Worm (Caenorhabditis elegans) whole organism, L2 larva: ENCODE measurements around the gene C33H5.13.

Experiments
- C34F6.9 ChIP-seq: fragments of 150-350 bp; optimal IDR thresholded peaks from 2 replicates; lab custom pipeline; 2014; ENCODE audit warnings: missing biosample characterization, missing genetic modification characterization
- F13H6.1 ChIP-seq: sonication (generic microtip); optimal IDR thresholded peaks from 2 replicates; lab custom pipeline; 2016; ENCODE audit warnings: missing genetic modification characterization, missing compliant biosample characterization
- R02D3.7 ChIP-seq: fragments of 150-350 bp; optimal IDR thresholded peaks from 2 replicates; lab custom pipeline; 2014; ENCODE audit warnings: missing biosample characterization, missing genetic modification characterization
- Y55F3AM.14 ChIP-seq: fragments of 200-800 bp; sonication (Bioruptor generic); optimal IDR thresholded peaks from 2 replicates; lab custom pipeline; 2018; ENCODE audit warnings: mild to moderate bottlenecking, missing genetic modification characterization, missing compliant biosample characterization
- ZK546.5 ChIP-seq: sonication (generic microtip); optimal IDR thresholded peaks from 2 replicates; lab custom pipeline; 2017; ENCODE audit warnings: missing biosample characterization, missing genetic modification characterization
- alr-1 ChIP-seq: fragments of 150-350 bp; optimal IDR thresholded peaks from 2 replicates; lab custom pipeline; 2014; ENCODE audit warnings: missing biosample characterization, missing genetic modification characterization
- aly-2 ChIP-seq: fragments of 150-350 bp; optimal IDR thresholded peaks from 2 replicates; lab custom pipeline; 2014; ENCODE audit warnings: missing biosample characterization, missing genetic modification characterization
- ama-1 ChIP-seq: fragments of 150-350 bp; optimal IDR thresholded peaks from 2 replicates; lab custom pipeline; 2018; ENCODE audit warnings: inconsistent platforms
- blmp-1 ChIP-seq: sonication (generic microtip); optimal IDR thresholded peaks from 2 replicates; lab custom pipeline; 2017; ENCODE audit warnings: missing genetic modification characterization, mild to moderate bottlenecking, missing compliant biosample characterization, antibody characterized with exemption, moderate library complexity; ENCODE audit not compliant: insufficient read depth
- crh-2 ChIP-seq: sonication (generic microtip); optimal IDR thresholded peaks from 2 replicates; lab custom pipeline; 2017; ENCODE audit warnings: missing biosample characterization, missing genetic modification characterization
- dmd-4 ChIP-seq: sonication (generic microtip); optimal IDR thresholded peaks from 2 replicates; lab custom pipeline; 2017; ENCODE audit warnings: missing biosample characterization, missing genetic modification characterization
- egl-27 ChIP-seq: sonication (generic microtip); optimal IDR thresholded peaks from 3 replicates; lab custom pipeline; 2017; ENCODE audit warnings: missing biosample characterization, missing genetic modification reagents, missing genetic modification characterization
- elt-3 ChIP-seq: sonication (generic microtip); optimal IDR thresholded peaks from 2 replicates; lab custom pipeline; 2017; ENCODE audit warnings: missing biosample characterization, missing genetic modification characterization
- fos-1 ChIP-seq: fragments of 150-350 bp; optimal IDR thresholded peaks from 2 replicates; lab custom pipeline; 2014; ENCODE audit warnings: missing biosample characterization, missing genetic modification characterization
- gmeb-1 ChIP-seq: fragments of 150-350 bp; optimal IDR thresholded peaks from 2 replicates; lab custom pipeline; 2014; ENCODE audit warnings: missing biosample characterization, missing genetic modification characterization
- lin-11 ChIP-seq: fragments of 150-350 bp; sonication (generic microtip); optimal IDR thresholded peaks from 2 replicates; lab custom pipeline; 2014; ENCODE audit warnings: missing biosample characterization, missing genetic modification characterization, inconsistent platforms, mixed read lengths
- lin-13 ChIP-seq: fragments of 150-350 bp; optimal IDR thresholded peaks from 2 replicates; lab custom pipeline; 2014; ENCODE audit warnings: missing biosample characterization, missing genetic modification reagents, missing genetic modification characterization
- lin-39 ChIP-seq: fragments of 150-350 bp; optimal IDR thresholded peaks from 2 replicates; lab custom pipeline; 2014; ENCODE audit warnings: missing biosample characterization, missing genetic modification reagents, missing genetic modification characterization
- lsy-2 ChIP-seq, 2 experiments: fragments of 150-350 bp in 1 of 2; sonication (generic microtip) in 1 of 2; optimal IDR thresholded peaks; 2 replicates each; lab custom pipeline; 2014 to 2017; ENCODE audit warnings: missing biosample characterization in 2 of 2, missing genetic modification characterization in 2 of 2
- mab-5 ChIP-seq: fragments of 150-350 bp; optimal IDR thresholded peaks from 2 replicates; lab custom pipeline; 2014; ENCODE audit warnings: missing biosample characterization, missing genetic modification characterization
- mbf-1 ChIP-seq: sonication (generic microtip); optimal IDR thresholded peaks from 2 replicates; lab custom pipeline; 2017; ENCODE audit warnings: missing biosample characterization, missing genetic modification characterization
- mdl-1 ChIP-seq, 2 experiments: fragments of 150-350 bp in 1 of 2; sonication (generic microtip) in 1 of 2; optimal IDR thresholded peaks; 2 replicates each; lab custom pipeline; 2017; ENCODE audit warnings: missing biosample characterization in 2 of 2, missing genetic modification characterization in 2 of 2
- nhr-10 ChIP-seq: sonication (generic microtip); optimal IDR thresholded peaks from 2 replicates; lab custom pipeline; 2017; ENCODE audit warnings: missing biosample characterization, missing genetic modification characterization
- nhr-11 ChIP-seq: fragments of 150-350 bp; optimal IDR thresholded peaks from 2 replicates; lab custom pipeline; 2014; ENCODE audit warnings: missing biosample characterization, missing genetic modification characterization
- nhr-12 ChIP-seq: fragments of 150-350 bp; optimal IDR thresholded peaks from 2 replicates; lab custom pipeline; 2014; ENCODE audit warnings: missing biosample characterization, missing genetic modification characterization
- nhr-129 ChIP-seq: fragments of 150-350 bp; optimal IDR thresholded peaks from 2 replicates; lab custom pipeline; 2014; ENCODE audit warnings: missing biosample characterization, missing genetic modification characterization
- nhr-23 ChIP-seq: fragments of 150-350 bp; optimal IDR thresholded peaks from 2 replicates; lab custom pipeline; 2014; ENCODE audit warnings: missing biosample characterization, missing genetic modification reagents, missing genetic modification characterization
- nhr-237 ChIP-seq: fragments of 150-350 bp; optimal IDR thresholded peaks from 2 replicates; lab custom pipeline; 2014; ENCODE audit warnings: missing biosample characterization, missing genetic modification characterization
- nhr-25 ChIP-seq: fragments of 150-350 bp; sonication (generic microtip); optimal IDR thresholded peaks from 3 replicates; lab custom pipeline; 2014; ENCODE audit warnings: missing biosample characterization, missing genetic modification characterization
- nhr-6 ChIP-seq: fragments of 150-350 bp; optimal IDR thresholded peaks from 2 replicates; lab custom pipeline; 2014; ENCODE audit warnings: missing biosample characterization, missing genetic modification characterization
- nhr-77 ChIP-seq: fragments of 150-350 bp; optimal IDR thresholded peaks from 2 replicates; lab custom pipeline; 2014; ENCODE audit warnings: missing biosample characterization, missing genetic modification characterization
- peb-1 ChIP-seq: fragments of 150-350 bp; optimal IDR thresholded peaks from 2 replicates; lab custom pipeline; 2014; ENCODE audit warnings: missing biosample characterization, missing genetic modification characterization
- sem-4 ChIP-seq: fragments of 150-350 bp; optimal IDR thresholded peaks from 2 replicates; lab custom pipeline; 2014; ENCODE audit warnings: missing biosample characterization, missing genetic modification reagents, missing genetic modification characterization
- skn-1 ChIP-seq: sonication (generic microtip); optimal IDR thresholded peaks from 2 replicates; lab custom pipeline; 2017; ENCODE audit warnings: missing biosample characterization, missing genetic modification characterization
- sma-3 ChIP-seq: sonication (generic microtip); optimal IDR thresholded peaks from 2 replicates; lab custom pipeline; 2016; ENCODE audit warnings: missing genetic modification reagents, missing genetic modification characterization, missing compliant biosample characterization
- sma-9 ChIP-seq, 2 experiments: fragments of 150-350 bp in 1 of 2; sonication (generic microtip) in 1 of 2; optimal IDR thresholded peaks; 2 replicates each; lab custom pipeline; 2014 to 2016; ENCODE audit warnings: missing genetic modification characterization in 2 of 2, mild to moderate bottlenecking in 1 of 2, missing biosample characterization in 1 of 2, missing compliant biosample characterization in 1 of 2, missing genetic modification reagents in 1 of 2, moderate library complexity in 1 of 2
- snpc-4 ChIP-seq: fragments of 150-350 bp; optimal IDR thresholded peaks from 2 replicates; lab custom pipeline; 2014; ENCODE audit warnings: missing biosample characterization, missing genetic modification characterization
- unc-39 ChIP-seq: fragments of 150-350 bp; optimal IDR thresholded peaks from 2 replicates; lab custom pipeline; 2014; ENCODE audit warnings: missing biosample characterization, missing genetic modification characterization
- unc-55 ChIP-seq: fragments of 150-350 bp; sonication (generic microtip); optimal IDR thresholded peaks from 3 replicates; lab custom pipeline; 2014; ENCODE audit warnings: missing biosample characterization, missing genetic modification reagents, missing genetic modification characterization
- zag-1 ChIP-seq: fragments of 150-350 bp; optimal IDR thresholded peaks from 2 replicates; lab custom pipeline; 2014; ENCODE audit warnings: missing biosample characterization, missing genetic modification characterization
- ztf-1 ChIP-seq: fragments of 200-800 bp; sonication (Bioruptor generic); conservative IDR thresholded peaks from 2 replicates; pipeline ENCODE4 v1.3.6; 2022; ENCODE audit warnings: missing genetic modification characterization, missing compliant biosample characterization
- ztf-11 ChIP-seq: sonication (generic microtip); optimal IDR thresholded peaks from 2 replicates; lab custom pipeline; 2017; ENCODE audit warnings: missing biosample characterization, missing genetic modification characterization
- ztf-4 ChIP-seq: fragments of 150-350 bp; optimal IDR thresholded peaks from 2 replicates; lab custom pipeline; 2014; ENCODE audit warnings: missing biosample characterization, missing genetic modification characterization

C33H5.13 gene

ce11 chrIV:7817852-7818251, 25.8 kb upstream of the C33H5.13 start, which contains the start of gene ric-3 (continued):
- no peak for TF ChIP-seq ztf-4 (tag; lab: Kevin White, UChicago)
- TF ChIP-seq, all 48 proteins: peak for 18

ce11 chrIV:7816402-7817102, 24.5 kb upstream of the C33H5.13 start:
- TF ChIP-seq Y55F3AM.14 (GFP tag; lab: Kevin White, UChicago) (no peak), sem-4 (tag; lab: Kevin White, UChicago) (no peak), lin-39 (tag; lab: Kevin White, UChicago) (no peak), snpc-4 (tag; lab: Kevin White, UChicago) (no peak), ztf-4 (tag; lab: Kevin White, UChicago) (no peak), mab-5 (no peak), nhr-11 (tag; lab: Kevin White, UChicago) (no peak), nhr-6 (no peak), skn-1 (tag; lab: Kevin White, UChicago) (no peak), alr-1 (tag; lab: Kevin White, UChicago) (no peak), sma-9 (GFP tag; optimal IDR thresholded peaks at IDR 0.05; lab: Kevin White, UChicago) (peak; percentile 16), sma-9 (tag; optimal IDR thresholded peaks at IDR 0.05; lab: Kevin White, UChicago) (no peak), nhr-23 (no peak), lin-11 (tag; lab: Kevin White, UChicago) (no peak), ztf-11 (tag; lab: Kevin White, UChicago) (no peak), sma-3 (GFP tag; lab: Kevin White, UChicago) (peak; percentile 57), F13H6.1 (tag; lab: Kevin White, UChicago) (no peak), egl-27 (tag; lab: Kevin White, UChicago) (no peak), nhr-77 (tag; lab: Kevin White, UChicago) (no peak), unc-39 (tag; lab: Kevin White, UChicago) (no peak), unc-55 (GFP tag; lab: Kevin White, UChicago) (peak; percentile 41), ZK546.5 (tag; lab: Kevin White, UChicago) (no peak), nhr-129 (tag; lab: Kevin White, UChicago) (peak; percentile 43), aly-2 (tag; lab: Kevin White, UChicago) (no peak), gmeb-1 (peak; percentile 88), nhr-10 (no peak), lin-13 (no peak), dmd-4 (tag; lab: Kevin White, UChicago) (no peak), nhr-25 (tag; lab: Kevin White, UChicago) (no peak), lsy-2 (tag; optimal IDR thresholded peaks at IDR 0.05; lab: Kevin White, UChicago) (peak in 1 of 2 experiments; percentile 56), mdl-1 (tag; optimal IDR thresholded peaks at IDR 0.05; lab: Kevin White, UChicago) (no peak), zag-1 (tag; lab: Kevin White, UChicago) (no peak), ama-1 (no peak), nhr-237 (tag; lab: Kevin White, UChicago) (no peak), C34F6.9 (tag; lab: Kevin White, UChicago) (peak; percentile 13), crh-2 (tag; lab: Kevin White, UChicago) (peak; percentile 20), elt-3 (tag; lab: Kevin White, UChicago) (no peak), ztf-1 (GFP tag; lab: Robert Waterston, UW) (no peak), peb-1 (tag; lab: Kevin White, UChicago) (no peak), mbf-1 (tag; lab: Kevin White, UChicago) (no peak)

ce11 chrIV:7815683-7816183, 23.7 kb upstream of the C33H5.13 start, which contains the start of gene cdgs-1:
cdgs-1 (minus strand) TSS chrIV:7815733.
- TF ChIP-seq nhr-25 (tag; lab: Kevin White, UChicago) (peak; percentile 30), nhr-12 (tag; lab: Kevin White, UChicago) (no peak), mdl-1 (tag; optimal IDR thresholded peaks at IDR 0.05; lab: Kevin White, UChicago) (peak; percentile 62 to 64), sma-9 (GFP tag; optimal IDR thresholded peaks at IDR 0.05; lab: Kevin White, UChicago) (peak; percentile 63), sma-9 (tag; optimal IDR thresholded peaks at IDR 0.05; lab: Kevin White, UChicago) (no peak), crh-2 (tag; lab: Kevin White, UChicago) (peak; percentile 75), fos-1 (peak; percentile 20), nhr-129 (tag; lab: Kevin White, UChicago) (peak; percentile 77), C34F6.9 (tag; lab: Kevin White, UChicago) (peak; percentile 73), zag-1 (tag; lab: Kevin White, UChicago) (no peak), F13H6.1 (tag; lab: Kevin White, UChicago) (peak; percentile 19), nhr-6 (no peak), ztf-1 (GFP tag; lab: Robert Waterston, UW) (no peak), blmp-1 (tag; lab: Kevin White, UChicago) (no peak), ZK546.5 (tag; lab: Kevin White, UChicago) (no peak), unc-55 (GFP tag; lab: Kevin White, UChicago) (peak; percentile 57), R02D3.7 (tag; lab: Kevin White, UChicago) (no peak), lsy-2 (tag; optimal IDR thresholded peaks at IDR 0.05; lab: Kevin White, UChicago) (peak in 1 of 2 experiments; percentile 59)
- TF ChIP-seq, all 48 proteins: peak for 10
